Worm (Caenorhabditis elegans) whole organism, young adult: ENCODE measurements around the gene srlf-36.
A peak's percentile ranks its signal among the peaks of the same experiment; 100 is the strongest.

Source experiments
- B0035.1 ChIP-seq: sonication (generic microtip); optimal IDR thresholded peaks from 2 replicates; lab custom pipeline; 2016; ENCODE audit warnings: missing genetic modification characterization, mild to moderate bottlenecking, missing compliant biosample characterization, missing genotype, missing genetic modification reagents
- B0261.1 ChIP-seq: sonication (generic microtip); optimal IDR thresholded peaks from 2 replicates; lab custom pipeline; 2016; ENCODE audit warnings: mild to moderate bottlenecking, missing genetic modification characterization, moderate library complexity, missing compliant biosample characterization
- F10E7.11 ChIP-seq: sonication (generic microtip); optimal IDR thresholded peaks from 2 replicates; lab custom pipeline; 2017; ENCODE audit warnings: mild to moderate bottlenecking, missing genetic modification characterization, moderate library complexity, missing compliant biosample characterization
- F33H1.4 ChIP-seq: fragments of 200-800 bp; sonication (Bioruptor generic); IDR thresholded peaks from 2 replicates; pipeline ENCODE4 v1.3.6; 2022; ENCODE audit warnings: missing genetic modification reagents, missing genetic modification characterization, missing compliant biosample characterization
- F52B5.7 ChIP-seq: sonication (generic microtip); optimal IDR thresholded peaks from 2 replicates; lab custom pipeline; 2016; ENCODE audit warnings: mild to moderate bottlenecking, missing genetic modification characterization, missing compliant biosample characterization
- F57A8.1 ChIP-seq: fragments of 200-800 bp; sonication (Bioruptor generic); optimal IDR thresholded peaks from 2 replicates; lab custom pipeline; 2018; ENCODE audit warnings: mild to moderate bottlenecking, missing genetic modification characterization, moderate library complexity, missing compliant biosample characterization
- K12H6.12 ChIP-seq: fragments of 200-800 bp; sonication (Bioruptor generic); optimal IDR thresholded peaks from 2 replicates; lab custom pipeline; 2018; ENCODE audit warnings: mild to moderate bottlenecking, missing genetic modification characterization, missing compliant biosample characterization
- Y53F4B.3 ChIP-seq: fragments of 200-800 bp; sonication (Bioruptor generic); IDR thresholded peaks from 2 replicates; pipeline ENCODE4 v1.3.6; 2022; ENCODE audit warnings: missing genetic modification reagents, missing genetic modification characterization, missing compliant biosample characterization
- Y67H2A.10 ChIP-seq: fragments of 200-800 bp; sonication (Bioruptor generic); conservative IDR thresholded peaks from 2 replicates; pipeline ENCODE4 v1.3.6; 2022; ENCODE audit warnings: missing genetic modification reagents, missing genetic modification characterization, missing compliant biosample characterization
- Y79H2A.3 ChIP-seq: fragments of 200-800 bp; sonication (Bioruptor generic); conservative IDR thresholded peaks from 2 replicates; pipeline ENCODE4 v1.3.6; 2022; ENCODE audit warnings: missing genetic modification reagents, missing genetic modification characterization, missing compliant biosample characterization
- akir-1 ChIP-seq: fragments of 200-800 bp; sonication (Bioruptor generic); optimal IDR thresholded peaks from 2 replicates; lab custom pipeline; 2018; ENCODE audit warnings: mild to moderate bottlenecking, missing genetic modification characterization, moderate library complexity, missing compliant biosample characterization
- attf-6 ChIP-seq: fragments of 200-800 bp; sonication (Bioruptor generic); IDR thresholded peaks from 2 replicates; pipeline ENCODE4 v1.3.6; 2022; ENCODE audit warnings: missing genetic modification reagents, missing genetic modification characterization, missing compliant biosample characterization
- bed-1 ChIP-seq: fragments of 200-800 bp; sonication (Bioruptor generic); IDR thresholded peaks from 2 replicates; pipeline ENCODE4 v1.3.6; 2022; ENCODE audit warnings: missing genetic modification reagents, missing genetic modification characterization, missing compliant biosample characterization
- ceh-27 ChIP-seq: fragments of 200-800 bp; sonication (Bioruptor generic); optimal IDR thresholded peaks from 2 replicates; lab custom pipeline; 2018; ENCODE audit warnings: mild to moderate bottlenecking, missing genetic modification characterization, moderate library complexity, missing compliant biosample characterization
- ceh-91 ChIP-seq: fragments of 200-800 bp; sonication (Bioruptor generic); IDR thresholded peaks from 2 replicates; pipeline ENCODE4 v1.3.6; 2022; ENCODE audit warnings: missing genetic modification reagents, missing genetic modification characterization, missing compliant biosample characterization
- dpff-1 ChIP-seq: sonication (generic microtip); optimal IDR thresholded peaks from 2 replicates; lab custom pipeline; 2017; ENCODE audit warnings: mild to moderate bottlenecking, missing genetic modification characterization, missing compliant biosample characterization
- egrh-3 ChIP-seq: fragments of 200-800 bp; sonication (Bioruptor generic); IDR thresholded peaks from 2 replicates; pipeline ENCODE4 v1.3.6; 2022; ENCODE audit warnings: missing genetic modification reagents, missing genetic modification characterization, missing compliant biosample characterization
- ets-4 ChIP-seq: fragments of 200-800 bp; sonication (Bioruptor generic); optimal IDR thresholded peaks from 2 replicates; lab custom pipeline; 2018; ENCODE audit warnings: mild to moderate bottlenecking, missing genetic modification characterization, missing compliant biosample characterization
- fkh-3 ChIP-seq: sonication (generic microtip); optimal IDR thresholded peaks from 2 replicates; lab custom pipeline; 2016; ENCODE audit warnings: mild to moderate bottlenecking, missing genetic modification characterization, missing compliant biosample characterization
- hmg-1.2 ChIP-seq: fragments of 200-800 bp; sonication (Bioruptor generic); IDR thresholded peaks from 2 replicates; pipeline ENCODE4 v1.3.6; 2022; ENCODE audit warnings: missing genetic modification reagents, missing genetic modification characterization, missing compliant biosample characterization
- hsf-1 ChIP-seq: fragments of 200-800 bp; sonication (Bioruptor generic); IDR thresholded peaks from 2 replicates; pipeline ENCODE4 v1.3.6; 2022; ENCODE audit warnings: missing genetic modification reagents, missing genetic modification characterization, missing compliant biosample characterization
- let-526 ChIP-seq: fragments of 200-800 bp; sonication (Bioruptor generic); IDR thresholded peaks from 2 replicates; pipeline ENCODE4 v1.3.6; 2022; ENCODE audit warnings: missing genetic modification reagents, missing genetic modification characterization, missing compliant biosample characterization
- lin-54 ChIP-seq: fragments of 200-800 bp; sonication (Bioruptor generic); optimal IDR thresholded peaks from 2 replicates; lab custom pipeline; 2018; ENCODE audit warnings: mild to moderate bottlenecking, missing genetic modification characterization, missing compliant biosample characterization
- madf-3 ChIP-seq: fragments of 200-800 bp; sonication (Bioruptor generic); IDR thresholded peaks from 2 replicates; pipeline ENCODE4 v1.3.6; 2022; ENCODE audit warnings: missing genetic modification reagents, missing genetic modification characterization, missing compliant biosample characterization
- mxl-1 ChIP-seq: sonication (generic microtip); optimal IDR thresholded peaks from 2 replicates; lab custom pipeline; 2016; ENCODE audit warnings: missing genetic modification characterization, missing compliant biosample characterization
- rcor-1 ChIP-seq: fragments of 200-800 bp; sonication (Bioruptor generic); IDR thresholded peaks from 2 replicates; pipeline ENCODE4 v1.3.6; 2022; ENCODE audit warnings: missing genetic modification reagents, missing genetic modification characterization, missing compliant biosample characterization
- repo-1 ChIP-seq: sonication (generic microtip); optimal IDR thresholded peaks from 2 replicates; lab custom pipeline; 2017; ENCODE audit warnings: mild to moderate bottlenecking, missing genetic modification characterization, missing compliant biosample characterization
- snpc-1.3 ChIP-seq: sonication (generic microtip); optimal IDR thresholded peaks from 2 replicates; lab custom pipeline; 2017; ENCODE audit warnings: missing genetic modification characterization, mild to moderate bottlenecking, missing compliant biosample characterization, antibody characterized with exemption, moderate library complexity, missing genotype, missing genetic modification reagents; ENCODE audit not compliant: insufficient read depth
- somi-1 ChIP-seq: fragments of 200-800 bp; sonication (Bioruptor generic); optimal IDR thresholded peaks from 2 replicates; lab custom pipeline; 2018; ENCODE audit warnings: mild to moderate bottlenecking, missing genetic modification characterization, missing compliant biosample characterization
- sptf-2 ChIP-seq: fragments of 200-800 bp; sonication (Bioruptor generic); optimal IDR thresholded peaks from 2 replicates; lab custom pipeline; 2018; ENCODE audit warnings: mild to moderate bottlenecking, missing genetic modification characterization, missing compliant biosample characterization
- unc-130 ChIP-seq: sonication (generic microtip); optimal IDR thresholded peaks from 2 replicates; lab custom pipeline; 2016; ENCODE audit warnings: missing genetic modification reagents, missing genetic modification characterization, missing compliant biosample characterization
- zim-3 ChIP-seq: sonication (generic microtip); optimal IDR thresholded peaks from 2 replicates; lab custom pipeline; 2017; ENCODE audit warnings: mild to moderate bottlenecking, missing genetic modification characterization, moderate library complexity, missing compliant biosample characterization
- ztf-18 ChIP-seq: sonication (generic microtip); optimal IDR thresholded peaks from 2 replicates; lab custom pipeline; 2016; ENCODE audit warnings: missing genotype, mild to moderate bottlenecking, missing genetic modification characterization, missing compliant biosample characterization
- ztf-26 ChIP-seq: sonication (generic microtip); optimal IDR thresholded peaks from 2 replicates; lab custom pipeline; 2017; ENCODE audit warnings: missing genetic modification characterization, missing compliant biosample characterization
- ztf-6 ChIP-seq: fragments of 200-800 bp; sonication (Bioruptor generic); IDR thresholded peaks from 2 replicates; pipeline ENCODE4 v1.3.6; 2022; ENCODE audit warnings: missing genetic modification reagents, missing genetic modification characterization, missing compliant biosample characterization

Gene srlf-36

ce11 chrV:609671-610070 is at the start of gene srlf-36:
srlf-36 (minus strand) TSS chrV:609771.
- TF ChIP-seq F33H1.4 (GFP tag; lab: Robert Waterston, UW) (no peak), Y79H2A.3 (no peak)

- TF ChIP-seq egrh-3 (GFP tag; lab: Robert Waterston, UW) (peak; percentile 92), Y53F4B.3 (GFP tag; lab: Robert Waterston, UW) (peak; percentile 99; the same call in 1 of the 2 replicates), madf-3 (GFP tag; lab: Robert Waterston, UW) (peak; percentile 74; the same call in 1 of the 2 replicates), ceh-91 (GFP tag; lab: Robert Waterston, UW) (peak; percentile 44; the same call in 1 of the 2 replicates), hsf-1 (GFP tag; lab: Robert Waterston, UW) (0 out of 2 replicates have a peak, but pooled peaks have one; percentile 35)
Observed at ce11 chrV:658140-658539, 48.6 kb upstream of the srlf-36 start.

- TF ChIP-seq ztf-18 (tag; lab: Kevin White, UChicago) (no peak), ceh-91 (GFP tag; lab: Robert Waterston, UW) (no peak), ets-4 (GFP tag; lab: Kevin White, UChicago) (no peak), sptf-2 (GFP tag; lab: Kevin White, UChicago) (no peak), snpc-1.3 (tag; lab: Kevin White, UChicago) (no peak), let-526 (GFP tag; lab: Robert Waterston, UW) (no peak), hmg-1.2 (GFP tag; lab: Robert Waterston, UW) (no peak), rcor-1 (GFP tag; lab: Robert Waterston, UW) (no peak), unc-130 (no peak), attf-6 (no peak), B0261.1 (tag; lab: Kevin White, UChicago) (no peak)
Observed at ce11 chrV:657678-658077, 48.1 kb upstream of the srlf-36 start, which contains the start of gene srh-246. srh-246 (minus strand) TSS chrV:657778.

- TF ChIP-seq ceh-27 (GFP tag; lab: Kevin White, UChicago) (no peak), F52B5.7 (tag; lab: Kevin White, UChicago) (no peak), bed-1 (no peak), K12H6.12 (tag; lab: Kevin White, UChicago) (no peak), repo-1 (tag; lab: Kevin White, UChicago) (no peak), ztf-26 (tag; lab: Kevin White, UChicago) (no peak), F10E7.11 (tag; lab: Kevin White, UChicago) (no peak), lin-54 (GFP tag; lab: Kevin White, UChicago) (no peak), F57A8.1 (GFP tag; lab: Kevin White, UChicago) (no peak), zim-3 (tag; lab: Kevin White, UChicago) (no peak), akir-1 (no peak), B0035.1 (tag; lab: Kevin White, UChicago) (no peak), sptf-2 (GFP tag; lab: Kevin White, UChicago) (no peak), fkh-3 (tag; lab: Kevin White, UChicago) (no peak), dpff-1 (tag; lab: Kevin White, UChicago) (no peak), ztf-6 (GFP tag; lab: Robert Waterston, UW) (no peak), Y67H2A.10 (GFP tag; lab: Robert Waterston, UW) (no peak), somi-1 (GFP tag; lab: Kevin White, UChicago) (no peak), mxl-1 (tag; lab: Kevin White, UChicago) (no peak)
Observed at ce11 chrV:655823-656222, 46.3 kb upstream of the srlf-36 start, which contains the start of gene srh-245. srh-245 (minus strand) TSS chrV:655923.
